Fruit fly (Drosophila melanogaster) whole organism, prepupa: Measurements from ENCODE around the gene CG34056.

Experiments
- Blimp-1 ChIP-seq: fragments of 200-800 bp; sonication (Bioruptor generic); optimal IDR thresholded peaks from 3 replicates; lab custom pipeline; 2017; ENCODE audit warnings: missing biosample characterization, missing genetic modification characterization, mild to moderate bottlenecking, moderate library complexity, missing genetic modification reagents
- CG10631 ChIP-seq: fragments of 200-800 bp; sonication (Bioruptor generic); optimal IDR thresholded peaks from 2 replicates; lab custom pipeline; 2016; ENCODE audit warnings: missing biosample characterization, missing genetic modification characterization
- CG10669 ChIP-seq: fragments of 200-800 bp; sonication (Bioruptor generic); optimal IDR thresholded peaks from 3 replicates; lab custom pipeline; 2018; ENCODE audit warnings: missing biosample characterization, mild to moderate bottlenecking, missing genetic modification characterization, moderate library complexity
- CG11902 ChIP-seq: fragments of 200-800 bp; sonication (Bioruptor generic); optimal IDR thresholded peaks from 3 replicates; lab custom pipeline; 2016; ENCODE audit warnings: missing biosample characterization, missing genetic modification characterization
- CG1621 ChIP-seq: fragments of 200-800 bp; sonication (Bioruptor generic); optimal IDR thresholded peaks from 3 replicates; lab custom pipeline; 2018; ENCODE audit warnings: missing biosample characterization, mild to moderate bottlenecking, missing genetic modification characterization
- CG16779 ChIP-seq: fragments of 200-800 bp; sonication (Bioruptor generic); optimal IDR thresholded peaks from 3 replicates; lab custom pipeline; 2017; ENCODE audit warnings: missing biosample characterization, mild to moderate bottlenecking, missing genetic modification characterization
- CG31627 ChIP-seq: fragments of 200-800 bp; sonication (Bioruptor generic); optimal IDR thresholded peaks from 3 replicates; lab custom pipeline; 2016; ENCODE audit warnings: missing biosample characterization, missing genetic modification characterization
- CG32006 ChIP-seq: fragments of 200-800 bp; sonication (Bioruptor generic); optimal IDR thresholded peaks from 3 replicates; lab custom pipeline; 2017; ENCODE audit warnings: missing biosample characterization, mild to moderate bottlenecking, missing genetic modification characterization
- CG3919 ChIP-seq: fragments of 200-800 bp; sonication (Bioruptor generic); optimal IDR thresholded peaks from 3 replicates; lab custom pipeline; 2016; ENCODE audit warnings: missing biosample characterization, missing genetic modification characterization
- CG4318 ChIP-seq: fragments of 200-800 bp; sonication (Bioruptor generic); optimal IDR thresholded peaks from 3 replicates; lab custom pipeline; 2017; ENCODE audit warnings: missing biosample characterization, mild to moderate bottlenecking, missing genetic modification characterization
- CG6276 ChIP-seq: fragments of 200-800 bp; sonication (Bioruptor generic); optimal IDR thresholded peaks from 2 replicates; lab custom pipeline; 2017; ENCODE audit warnings: missing biosample characterization, mild to moderate bottlenecking, missing genetic modification characterization
- CG6792 ChIP-seq: fragments of 200-800 bp; sonication (Bioruptor generic); optimal IDR thresholded peaks from 3 replicates; lab custom pipeline; 2016; ENCODE audit warnings: missing biosample characterization, missing genetic modification characterization
- CG8119 ChIP-seq: fragments of 200-800 bp; sonication (Bioruptor generic); IDR thresholded peaks from 3 replicates; pipeline ENCODE4 v1.3.6; 2022; ENCODE audit warnings: missing biosample characterization, missing genetic modification characterization
- CG8632 ChIP-seq: fragments of 200-800 bp; sonication (Bioruptor generic); optimal IDR thresholded peaks from 3 replicates; lab custom pipeline; 2016; ENCODE audit warnings: missing biosample characterization, missing genetic modification characterization
- CG9139 ChIP-seq: fragments of 200-800 bp; sonication (Bioruptor generic); optimal IDR thresholded peaks from 3 replicates; lab custom pipeline; 2017; ENCODE audit warnings: missing biosample characterization, mild to moderate bottlenecking, missing genetic modification characterization
- Eip78C ChIP-seq: fragments of 200-800 bp; sonication (Bioruptor generic); peaks from one replicate; lab custom pipeline; 2016; ENCODE audit warnings: missing biosample characterization, missing genetic modification characterization
- Eip93F ChIP-seq: fragments of 200-800 bp; sonication (Bioruptor generic); optimal IDR thresholded peaks from 2 replicates; lab custom pipeline; 2016; ENCODE audit warnings: missing biosample characterization, mild to moderate bottlenecking, missing genetic modification characterization
- Ets21C ChIP-seq: fragments of 200-800 bp; sonication (Bioruptor generic); optimal IDR thresholded peaks from 3 replicates; lab custom pipeline; 2016; ENCODE audit warnings: missing biosample characterization, missing genetic modification characterization
- Ets96B ChIP-seq: fragments of 200-800 bp; optimal IDR thresholded peaks from 2 replicates; lab custom pipeline; 2019; ENCODE audit warnings: missing biosample characterization, mild to moderate bottlenecking, missing genetic modification characterization, moderate library complexity
- Hr38 ChIP-seq: sonication (Bioruptor generic); optimal IDR thresholded peaks from 2 replicates; lab custom pipeline; 2016; ENCODE audit warnings: missing biosample characterization, missing genetic modification characterization
- OdsH ChIP-seq: fragments of 200-800 bp; sonication (Bioruptor generic); optimal IDR thresholded peaks from 3 replicates; lab custom pipeline; 2016; ENCODE audit warnings: missing biosample characterization, missing genetic modification characterization
- Smox ChIP-seq: fragments of 200-800 bp; sonication (Bioruptor generic); optimal IDR thresholded peaks from 3 replicates; lab custom pipeline; 2016; ENCODE audit warnings: missing biosample characterization, missing genetic modification characterization
- Sox14 ChIP-seq: fragments of 200-800 bp; sonication (Bioruptor generic); optimal IDR thresholded peaks from 3 replicates; lab custom pipeline; 2016; ENCODE audit warnings: missing biosample characterization, missing genetic modification characterization
- Sox15 ChIP-seq: fragments of 200-800 bp; sonication (Bioruptor generic); optimal IDR thresholded peaks from 3 replicates; lab custom pipeline; 2016; ENCODE audit warnings: missing biosample characterization, missing genetic modification characterization
- achi ChIP-seq: fragments of 200-800 bp; sonication (Bioruptor generic); optimal IDR thresholded peaks from 3 replicates; lab custom pipeline; 2016; ENCODE audit warnings: missing biosample characterization, missing genetic modification characterization
- acj6 ChIP-seq: fragments of 200-800 bp; sonication (Bioruptor generic); optimal IDR thresholded peaks from 3 replicates; lab custom pipeline; 2016; ENCODE audit warnings: missing biosample characterization, missing genetic modification characterization
- fd59A ChIP-seq: fragments of 200-800 bp; sonication (Bioruptor generic); optimal IDR thresholded peaks from 2 replicates; lab custom pipeline; 2017; ENCODE audit warnings: missing biosample characterization, mild to moderate bottlenecking, missing genetic modification characterization, missing genetic modification reagents
- net ChIP-seq: fragments of 200-800 bp; sonication (Bioruptor generic); optimal IDR thresholded peaks from 3 replicates; lab custom pipeline; 2016; ENCODE audit warnings: missing biosample characterization, missing genetic modification characterization
- pdm3 ChIP-seq: fragments of 200-800 bp; sonication (Bioruptor generic); optimal IDR thresholded peaks from 3 replicates; lab custom pipeline; 2016; ENCODE audit warnings: missing biosample characterization, missing genetic modification characterization
- ss ChIP-seq, 2 experiments: fragments of 200-800 bp; sonication (Bioruptor generic); optimal IDR thresholded peaks; 2 replicates in 1 of 2; 3 replicates in 1 of 2; lab custom pipeline; 2017 to 2018; ENCODE audit warnings: mild to moderate bottlenecking in 2 of 2, missing biosample characterization in 2 of 2, missing genetic modification characterization in 2 of 2, moderate library complexity in 1 of 2
- svp ChIP-seq: fragments of 200-800 bp; sonication (Bioruptor generic); peaks from one replicate; lab custom pipeline; 2016; ENCODE audit warnings: missing biosample characterization, missing genetic modification characterization
- topi ChIP-seq: fragments of 200-800 bp; sonication (Bioruptor generic); optimal IDR thresholded peaks from 3 replicates; lab custom pipeline; 2016; ENCODE audit warnings: missing biosample characterization, missing genetic modification characterization

Gene CG34056

DNA sequence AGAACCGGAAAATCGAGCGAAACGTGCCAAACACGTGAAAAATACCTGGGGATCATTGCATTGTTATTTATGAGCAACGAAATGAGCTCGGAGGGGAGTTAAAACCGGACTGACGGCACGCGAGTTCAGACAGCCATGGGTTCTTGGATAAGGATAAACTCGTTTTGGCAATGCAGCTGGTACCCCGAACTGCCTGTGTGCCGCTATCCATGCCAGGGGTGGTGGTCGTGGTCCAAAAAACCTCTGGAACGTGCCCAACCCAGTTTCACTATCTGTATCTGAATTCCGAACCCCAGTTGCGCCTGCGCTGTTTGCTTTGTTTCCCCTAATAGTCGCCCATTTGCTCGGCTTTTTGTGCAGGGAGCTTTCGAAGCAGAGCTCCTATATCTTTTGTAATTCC, 3.6 kb downstream of the CG34056 start:
- TF ChIP-seq CG11902 (GFP tag; lab: Kevin White, UChicago), result no peak
- TF ChIP-seq CG3919 (GFP tag; lab: Kevin White, UChicago), result no peak
- TF ChIP-seq fd59A (GFP tag; lab: Kevin White, UChicago), result no peak
- no peak for TF ChIP-seq CG6792 (GFP tag; lab: Kevin White, UChicago)
- no peak for TF ChIP-seq CG9139 (GFP tag; lab: Kevin White, UChicago)
- TF ChIP-seq Eip78C (GFP tag; lab: Kevin White, UChicago), result peak; percentile 46
- TF ChIP-seq ss (GFP tag; optimal IDR thresholded peaks at IDR 0.05; lab: Kevin White, UChicago), result peak in 1 of 2 experiments; percentile 11
- TF ChIP-seq Eip93F (GFP tag; lab: Kevin White, UChicago), result no peak

- TF ChIP-seq OdsH (GFP tag; lab: Kevin White, UChicago) (no peak), Ets96B (tag; lab: Kevin White, UChicago) (no peak), CG8119 (GFP tag; lab: Robert Waterston, UW) (no peak), CG10669 (GFP tag; lab: Kevin White, UChicago) (no peak), Blimp-1 (GFP tag; lab: Kevin White, UChicago) (no peak), CG11902 (GFP tag; lab: Kevin White, UChicago) (no peak), Smox (GFP tag; lab: Kevin White, UChicago) (no peak), CG4318 (GFP tag; lab: Kevin White, UChicago) (no peak), achi (no peak), Hr38 (GFP tag; lab: Kevin White, UChicago) (no peak), pdm3 (GFP tag; lab: Kevin White, UChicago) (no peak), Ets21C (GFP tag; lab: Kevin White, UChicago) (no peak), topi (GFP tag; lab: Kevin White, UChicago) (no peak), CG10631 (no peak), CG32006 (GFP tag; lab: Kevin White, UChicago) (no peak), acj6 (GFP tag; lab: Kevin White, UChicago) (no peak), CG1621 (tag; lab: Kevin White, UChicago) (no peak), Sox15 (no peak), ss (GFP tag; optimal IDR thresholded peaks at IDR 0.05; lab: Kevin White, UChicago) (no peak), svp (GFP tag; lab: Kevin White, UChicago) (no peak)
Measured at dm6 chr3L:900466-901249, 4.9 kb downstream of the CG34056 start.

DNA sequence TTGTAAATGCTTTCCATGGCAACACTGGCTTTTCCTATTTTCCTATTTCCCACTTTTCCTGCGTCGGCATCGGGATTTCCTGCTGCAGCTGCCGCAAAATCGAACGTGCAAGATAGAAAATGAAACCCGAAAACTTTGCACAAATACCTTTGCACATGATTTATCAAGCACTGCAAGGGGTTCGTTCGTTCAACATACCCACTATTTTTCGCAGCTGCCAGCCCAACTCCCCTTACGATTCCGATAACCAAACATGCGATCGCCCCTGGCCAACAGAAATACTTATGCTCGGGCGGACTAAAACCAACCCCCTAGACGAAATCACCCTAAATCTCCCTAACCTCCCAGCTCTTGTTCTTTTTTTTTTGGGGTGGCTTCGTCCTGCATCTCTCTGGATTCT, 5.7 kb downstream of the CG34056 start:
- TF ChIP-seq CG1621 (tag; lab: Kevin White, UChicago), result no peak
- no peak for TF ChIP-seq CG10669 (GFP tag; lab: Kevin White, UChicago)
- no peak for TF ChIP-seq CG32006 (GFP tag; lab: Kevin White, UChicago)
- no peak for TF ChIP-seq CG8632 (GFP tag; lab: Kevin White, UChicago)
- no peak for TF ChIP-seq Hr38 (GFP tag; lab: Kevin White, UChicago)

- TF ChIP-seq Smox (GFP tag; lab: Kevin White, UChicago) (no peak), CG1621 (tag; lab: Kevin White, UChicago) (no peak), Sox15 (no peak)
Measured at dm6 chr3L:902598-902997, 6.8 kb downstream of the CG34056 start, which contains the start of gene mat. mat (plus strand) TSS chr3L:902898.

dm6 chr3L:903900-904299, 8.1 kb downstream of the CG34056 start:
- TF ChIP-seq Ets96B (tag; lab: Kevin White, UChicago) (no peak), net (GFP tag; lab: Kevin White, UChicago) (no peak), CG31627 (GFP tag; lab: Kevin White, UChicago) (no peak), CG16779 (no peak), CG6276 (GFP tag; lab: Kevin White, UChicago) (no peak), Eip93F (GFP tag; lab: Kevin White, UChicago) (no peak), Smox (GFP tag; lab: Kevin White, UChicago) (no peak), CG1621 (tag; lab: Kevin White, UChicago) (no peak), Sox14 (GFP tag; lab: Kevin White, UChicago) (no peak)
